Worm (Caenorhabditis elegans): ENCODE measurements around the gene rbg-3.

ce11 chrIII:4766842-4767241 is 12.6 kb downstream of the rbg-3 start:
- TF ChIP-seq Y55F3AM.14 (GFP tag; optimal IDR thresholded peaks at IDR 0.05): no peak
- no peak for TF ChIP-seq ztf-11 (tag; optimal IDR thresholded peaks at IDR 0.05)
- TF ChIP-seq elt-1 (tag; optimal IDR thresholded peaks at IDR 0.05): no peak
- no peak for TF ChIP-seq zag-1 (tag; optimal IDR thresholded peaks at IDR 0.05)
- no peak for TF ChIP-seq unc-39 (tag; optimal IDR thresholded peaks at IDR 0.05)
- no peak for TF ChIP-seq ZK546.5 (tag; optimal IDR thresholded peaks at IDR 0.05)
- no peak for TF ChIP-seq snpc-4 (tag; optimal IDR thresholded peaks at IDR 0.05)
- TF ChIP-seq unc-55 (GFP tag; optimal IDR thresholded peaks at IDR 0.05): no peak
- TF ChIP-seq elt-3 (tag; optimal IDR thresholded peaks at IDR 0.05): no peak
- TF ChIP-seq egl-27 (tag; optimal IDR thresholded peaks at IDR 0.05): no peak
